Fruit fly (Drosophila melanogaster) whole organism, embryonic: ENCODE measurements around the gene Tbc1d22.

Experiments used
- B-H2 ChIP-seq: fragments of 200-800 bp; sonication (Bioruptor generic); optimal IDR thresholded peaks from 2 replicates; lab custom pipeline; 2018; ENCODE audit warnings: missing biosample characterization, mild to moderate bottlenecking, missing genetic modification characterization
- BtbVII ChIP-seq: fragments of 200-800 bp; sonication (Bioruptor generic); optimal IDR thresholded peaks from 3 replicates; lab custom pipeline; 2017; ENCODE audit warnings: missing biosample characterization, mild to moderate bottlenecking, missing genetic modification characterization
- CG10147 ChIP-seq: fragments of 200-800 bp; sonication (Bioruptor generic); optimal IDR thresholded peaks from 2 replicates; lab custom pipeline; 2019; ENCODE audit warnings: missing biosample characterization, mild to moderate bottlenecking, missing genetic modification characterization, moderate library complexity
- CG11456 ChIP-seq: fragments of 200-800 bp; sonication (Bioruptor generic); IDR thresholded peaks from 3 replicates; pipeline ENCODE4 v1.3.6; 2022; ENCODE audit warnings: missing biosample characterization, missing genetic modification characterization
- CG12299 ChIP-seq: fragments of 200-800 bp; sonication (Bioruptor generic); optimal IDR thresholded peaks from 2 replicates; lab custom pipeline; 2018; ENCODE audit warnings: missing biosample characterization, mild to moderate bottlenecking, missing genetic modification characterization
- CG12769 ChIP-seq: fragments of 200-800 bp; sonication (Bioruptor generic); optimal IDR thresholded peaks from 2 replicates; lab custom pipeline; 2019; ENCODE audit warnings: missing biosample characterization, mild to moderate bottlenecking, missing genetic modification characterization, moderate library complexity
- CG13123 ChIP-seq: fragments of 200-800 bp; sonication (Bioruptor generic); optimal IDR thresholded peaks from 2 replicates; lab custom pipeline; 2016; ENCODE audit warnings: missing biosample characterization, missing genetic modification characterization
- CG13424 ChIP-seq: fragments of 200-800 bp; sonication (Bioruptor generic); optimal IDR thresholded peaks from 2 replicates; lab custom pipeline; 2019; ENCODE audit warnings: missing biosample characterization, mild to moderate bottlenecking, missing genetic modification characterization, moderate library complexity
- CG14710 ChIP-seq: fragments of 200-800 bp; sonication (Bioruptor generic); optimal IDR thresholded peaks from 3 replicates; lab custom pipeline; 2019; ENCODE audit warnings: missing biosample characterization, mild to moderate bottlenecking, missing genetic modification characterization, moderate library complexity
- CG15514 ChIP-seq: fragments of 200-800 bp; sonication (Bioruptor generic); optimal IDR thresholded peaks from 3 replicates; lab custom pipeline; 2017; ENCODE audit warnings: missing biosample characterization, missing genetic modification characterization, mild to moderate bottlenecking, moderate library complexity, missing genetic modification reagents
- CG18262 ChIP-seq: fragments of 200-800 bp; optimal IDR thresholded peaks from 3 replicates; lab custom pipeline; 2019; ENCODE audit warnings: missing biosample characterization, mild to moderate bottlenecking, missing genetic modification characterization, moderate library complexity
- CG18476 ChIP-seq: fragments of 200-800 bp; sonication (Bioruptor generic); optimal IDR thresholded peaks from 2 replicates; lab custom pipeline; 2016; ENCODE audit warnings: missing biosample characterization, mild to moderate bottlenecking, missing genetic modification characterization
- CG18599 ChIP-seq: fragments of 200-800 bp; sonication (Bioruptor generic); optimal IDR thresholded peaks from 3 replicates; lab custom pipeline; 2017; ENCODE audit warnings: missing biosample characterization, missing genetic modification characterization, mild to moderate bottlenecking, moderate library complexity, missing genetic modification reagents
- CG2116 ChIP-seq: fragments of 200-800 bp; sonication (Bioruptor generic); optimal IDR thresholded peaks from 3 replicates; lab custom pipeline; 2018; ENCODE audit warnings: missing biosample characterization, mild to moderate bottlenecking, missing genetic modification characterization
- CG2129 ChIP-seq: fragments of 200-800 bp; sonication (Bioruptor generic); IDR thresholded peaks from 2 replicates; pipeline ENCODE4 v1.3.6; 2022; ENCODE audit warnings: missing biosample characterization, missing genetic modification characterization; ENCODE audit not compliant: partially characterized antibody
- CG2199 ChIP-seq: fragments of 200-800 bp; sonication (Bioruptor generic); IDR thresholded peaks from 3 replicates; pipeline ENCODE4 v1.3.6; 2022; ENCODE audit warnings: missing biosample characterization, missing genetic modification characterization
- CG4328 ChIP-seq: fragments of 200-800 bp; sonication (Bioruptor generic); optimal IDR thresholded peaks from 3 replicates; lab custom pipeline; 2017; ENCODE audit warnings: missing biosample characterization, missing genetic modification reagents, missing genetic modification characterization
- CG5245 ChIP-seq: fragments of 200-800 bp; sonication (Bioruptor generic); optimal IDR thresholded peaks from 3 replicates; lab custom pipeline; 2016; ENCODE audit warnings: missing biosample characterization, missing genetic modification characterization
- CG6813 ChIP-seq: fragments of 200-800 bp; sonication (Bioruptor generic); optimal IDR thresholded peaks from 2 replicates; lab custom pipeline; 2017; ENCODE audit warnings: missing biosample characterization, missing genetic modification characterization, mild to moderate bottlenecking, moderate library complexity, missing genetic modification reagents
- CG9609 ChIP-seq: fragments of 200-800 bp; sonication (Bioruptor generic); optimal IDR thresholded peaks from 3 replicates; lab custom pipeline; 2016; ENCODE audit warnings: missing biosample characterization, missing genetic modification characterization
- CTCF ChIP-seq: fragments of 200-800 bp; sonication (Bioruptor generic); optimal IDR thresholded peaks from 2 replicates; lab custom pipeline; 2017; ENCODE audit warnings: missing biosample characterization, mild to moderate bottlenecking, missing genetic modification characterization, moderate library complexity
- CoRest ChIP-seq: fragments of 200-800 bp; sonication (Bioruptor generic); optimal IDR thresholded peaks from 3 replicates; lab custom pipeline; 2018; ENCODE audit warnings: missing biosample characterization, mild to moderate bottlenecking, missing genetic modification characterization, moderate library complexity
- Dbx ChIP-seq: fragments of 200-800 bp; sonication (Bioruptor generic); IDR thresholded peaks from 3 replicates; pipeline ENCODE4 v1.3.6; 2022; ENCODE audit warnings: missing biosample characterization, missing genetic modification characterization
- ERR ChIP-seq: fragments of 200-800 bp; sonication (Bioruptor generic); optimal IDR thresholded peaks from 2 replicates; lab custom pipeline; 2016; ENCODE audit warnings: missing biosample characterization, missing genetic modification characterization
- Ets97D ChIP-seq: fragments of 200-800 bp; sonication (Bioruptor generic); optimal IDR thresholded peaks from 3 replicates; lab custom pipeline; 2016; ENCODE audit warnings: missing biosample characterization, missing genetic modification characterization
- Fer3 ChIP-seq: fragments of 200-800 bp; sonication (Bioruptor generic); optimal IDR thresholded peaks from 2 replicates; lab custom pipeline; 2018; ENCODE audit warnings: missing biosample characterization, mild to moderate bottlenecking, missing genetic modification characterization, moderate library complexity
- HLH54F ChIP-seq: fragments of 200-800 bp; sonication (Bioruptor generic); optimal IDR thresholded peaks from 3 replicates; lab custom pipeline; 2016; ENCODE audit warnings: missing biosample characterization, missing genetic modification characterization
- Lpt ChIP-seq: fragments of >200 bp; optimal IDR thresholded peaks from 2 replicates; lab custom pipeline; 2018; ENCODE audit warnings: missing biosample characterization, missing genetic modification characterization
- Optix ChIP-seq: fragments of 200-800 bp; sonication (Bioruptor generic); IDR thresholded peaks from 3 replicates; pipeline ENCODE4 v1.3.6; 2022; ENCODE audit warnings: missing biosample characterization, missing genetic modification characterization
- Sin3A ChIP-seq: fragments of >200 bp; optimal IDR thresholded peaks from 2 replicates; lab custom pipeline; 2018
- Sox102F ChIP-seq: fragments of 200-800 bp; sonication (Bioruptor generic); optimal IDR thresholded peaks from 2 replicates; lab custom pipeline; 2018; ENCODE audit warnings: missing biosample characterization, mild to moderate bottlenecking, missing genetic modification characterization, moderate library complexity
- Tbp ChIP-seq: fragments of >200 bp; optimal IDR thresholded peaks from 2 replicates; lab custom pipeline; 2018; ENCODE audit warnings: missing biosample characterization, missing genetic modification characterization
- abd-A ChIP-seq: fragments of 200-800 bp; sonication (Bioruptor generic); optimal IDR thresholded peaks from 3 replicates; lab custom pipeline; 2019; ENCODE audit warnings: missing biosample characterization, mild to moderate bottlenecking, missing genetic modification characterization, moderate library complexity
- ara ChIP-seq: fragments of 200-800 bp; sonication (Bioruptor generic); IDR thresholded peaks from 2 replicates; pipeline ENCODE4 v1.3.6; 2022; ENCODE audit warnings: missing biosample characterization, missing genetic modification characterization
- ems ChIP-seq: fragments of 200-800 bp; sonication (Bioruptor generic); optimal IDR thresholded peaks from 3 replicates; lab custom pipeline; 2016; ENCODE audit warnings: missing biosample characterization, missing genetic modification characterization
- en ChIP-seq: fragments of 200-800 bp; sonication (Bioruptor generic); optimal IDR thresholded peaks from 2 replicates; lab custom pipeline; 2016; ENCODE audit warnings: missing biosample characterization, missing genetic modification characterization
- fd3F ChIP-seq: fragments of 200-800 bp; sonication (Bioruptor generic); optimal IDR thresholded peaks from 2 replicates; lab custom pipeline; 2018; ENCODE audit warnings: missing biosample characterization, mild to moderate bottlenecking, missing genetic modification characterization, moderate library complexity
- grau ChIP-seq: fragments of 200-800 bp; optimal IDR thresholded peaks from 3 replicates; lab custom pipeline; 2019; ENCODE audit warnings: missing biosample characterization, mild to moderate bottlenecking, missing genetic modification characterization, moderate library complexity
- gsb-n ChIP-seq: fragments of 200-800 bp; sonication (Bioruptor generic); optimal IDR thresholded peaks from 3 replicates; lab custom pipeline; 2018; ENCODE audit warnings: missing biosample characterization, mild to moderate bottlenecking, missing genetic modification characterization
- gt ChIP-seq: fragments of 200-800 bp; sonication (Bioruptor generic); IDR thresholded peaks from 2 replicates; pipeline ENCODE4 v1.3.6; 2022; ENCODE audit warnings: missing biosample characterization, missing genetic modification characterization
- insv ChIP-seq, 2 experiments: fragments of 200-800 bp; sonication (Bioruptor generic); optimal IDR thresholded peaks; 3 replicates each; lab custom pipeline; 2016 to 2018; ENCODE audit warnings: missing biosample characterization in 2 of 2, missing genetic modification characterization in 2 of 2
- mld ChIP-seq: fragments of 200-800 bp; sonication (Bioruptor generic); IDR thresholded peaks from 3 replicates; pipeline ENCODE4 v1.3.6; 2022; ENCODE audit warnings: missing biosample characterization, missing genetic modification characterization; ENCODE audit not compliant: partially characterized antibody
- oc ChIP-seq: fragments of 200-800 bp; sonication (Bioruptor generic); optimal IDR thresholded peaks from 2 replicates; lab custom pipeline; 2018; ENCODE audit warnings: missing biosample characterization, mild to moderate bottlenecking, missing genetic modification characterization, moderate library complexity
- pan ChIP-seq, 4 experiments: fragments of >200 bp in 3 of 4; fragments of 200-800 bp in 1 of 4; sonication (Bioruptor generic) in 1 of 4; optimal IDR thresholded peaks in 3 of 4; IDR thresholded peaks in 1 of 4; 2 replicates each; pipeline versions ENCODE4 v1.3.6 to Lab custom; 2017 to 2022; ENCODE audit warnings: missing biosample characterization in 2 of 4, missing genetic modification characterization in 2 of 4, mixed read lengths in 1 of 4
- phol ChIP-seq: fragments of 200-800 bp; sonication (Bioruptor generic); optimal IDR thresholded peaks from 3 replicates; lab custom pipeline; 2018; ENCODE audit warnings: missing biosample characterization, mild to moderate bottlenecking, missing genetic modification characterization, moderate library complexity
- sd ChIP-seq: fragments of 200-800 bp; sonication (Bioruptor generic); optimal IDR thresholded peaks from 3 replicates; lab custom pipeline; 2018; ENCODE audit warnings: missing biosample characterization, mild to moderate bottlenecking, missing genetic modification characterization, moderate library complexity
- sens-2 ChIP-seq: fragments of 200-800 bp; sonication (Bioruptor generic); IDR thresholded peaks from 2 replicates; pipeline ENCODE4 v1.3.6; 2022; ENCODE audit warnings: missing biosample characterization, missing genetic modification characterization
- slbo ChIP-seq: fragments of 200-800 bp; sonication (Bioruptor generic); IDR thresholded peaks from 2 replicates; pipeline ENCODE4 v1.3.6; 2022; ENCODE audit warnings: missing biosample characterization, missing genetic modification characterization
- sr ChIP-seq: fragments of 200-800 bp; sonication (Bioruptor generic); IDR thresholded peaks from 3 replicates; pipeline ENCODE4 v1.3.6; 2022; ENCODE audit warnings: missing biosample characterization, missing genetic modification characterization
- tio ChIP-seq: fragments of 200-800 bp; sonication (Bioruptor generic); optimal IDR thresholded peaks from 2 replicates; lab custom pipeline; 2017; ENCODE audit warnings: missing biosample characterization, missing genetic modification characterization, inconsistent platforms
- wor ChIP-seq: fragments of 200-800 bp; sonication (Bioruptor generic); IDR thresholded peaks from 2 replicates; pipeline ENCODE4 v1.3.6; 2022; ENCODE audit warnings: missing biosample characterization, missing genetic modification characterization

Gene Tbc1d22

dm6 chr3R:21111046-21111480 lies 9.1 kb downstream of the Tbc1d22 start, which contains the start of gene Rab11 (continued):
- no peak for TF ChIP-seq Tbp (GFP tag; lab: Kevin White, UChicago)
- no peak for TF ChIP-seq CG13123 (GFP tag; lab: Kevin White, UChicago)
- peak in 1 of 2 experiments; percentile 31 for TF ChIP-seq insv (GFP tag; optimal IDR thresholded peaks at IDR 0.05; lab: Kevin White, UChicago)
- no peak for TF ChIP-seq Lpt (GFP tag; lab: Kevin White, UChicago)
- TF ChIP-seq grau (tag; lab: Kevin White, UChicago): peak; percentile 61
- peak; percentile 14 for TF ChIP-seq Ets97D (GFP tag; lab: Kevin White, UChicago)
- TF ChIP-seq HLH54F (GFP tag; lab: Kevin White, UChicago): peak; percentile 41
- no peak for TF ChIP-seq sr (GFP tag; lab: Robert Waterston, UW)
- no peak for TF ChIP-seq CTCF (GFP tag; lab: Kevin White, UChicago)
- TF ChIP-seq CG14710 (tag; lab: Kevin White, UChicago): peak; percentile 79
- peak; percentile 77 for TF ChIP-seq mld (GFP tag; lab: Robert Waterston, UW)
- 0 out of 3 replicates have a peak, but pooled peaks have one; percentile 45 for TF ChIP-seq CG11456 (GFP tag; lab: Robert Waterston, UW)
- TF ChIP-seq gsb-n: peak; percentile 15
- peak; percentile 54 for TF ChIP-seq CG18599
- peak; percentile 64 for TF ChIP-seq CG10147
- TF ChIP-seq CG6813 (GFP tag; lab: Kevin White, UChicago): no peak
- no peak for TF ChIP-seq CG9609
- TF ChIP-seq CG13424: peak; percentile 59
- TF ChIP-seq abd-A (tag; lab: Kevin White, UChicago): no peak
- TF ChIP-seq oc (tag; lab: Kevin White, UChicago): no peak
- peak; percentile 42 for TF ChIP-seq CG18476 (GFP tag; lab: Kevin White, UChicago)
- TF ChIP-seq ERR (GFP tag; lab: Kevin White, UChicago): peak; percentile 10
- TF ChIP-seq Dbx (GFP tag; lab: Robert Waterston, UW): peak; percentile 57; the same call in 2 of the 3 replicates
- no peak for TF ChIP-seq pan (optimal IDR thresholded peaks at IDR 0.05; lab: Kevin White, UChicago)
- TF ChIP-seq pan (GFP tag; optimal IDR thresholded peaks at IDR 0.05 in 1 of 2, IDR thresholded peaks at IDR 0.05 in 1 of 2): no peak
- peak; percentile 26 for TF ChIP-seq CG12299 (tag; lab: Kevin White, UChicago)
- no peak for TF ChIP-seq CG5245 (GFP tag; lab: Kevin White, UChicago)
- TF ChIP-seq B-H2 (GFP tag; lab: Kevin White, UChicago): peak; percentile 49
- TF ChIP-seq fd3F (GFP tag; lab: Kevin White, UChicago): peak; percentile 19
- TF ChIP-seq gt (GFP tag; lab: Robert Waterston, UW): no peak
- TF ChIP-seq tio (GFP tag; lab: Kevin White, UChicago): no peak
- TF ChIP-seq CG15514 (GFP tag; lab: Kevin White, UChicago): peak; percentile 58
- TF ChIP-seq CG12769 (tag; lab: Kevin White, UChicago): no peak
- peak; percentile 55 for TF ChIP-seq CG4328 (GFP tag; lab: Kevin White, UChicago)
- no peak for TF ChIP-seq BtbVII (GFP tag; lab: Kevin White, UChicago)
- TF ChIP-seq slbo (GFP tag; lab: Robert Waterston, UW): peak; percentile 78
- no peak for TF ChIP-seq sens-2 (GFP tag; lab: Robert Waterston, UW)
- TF ChIP-seq CG18262: peak; percentile 63
- peak; percentile 68 for TF ChIP-seq ems (GFP tag; lab: Kevin White, UChicago)
- TF ChIP-seq sd (tag; lab: Kevin White, UChicago): peak; percentile 21
- TF ChIP-seq Sin3A: peak; percentile 23
- TF ChIP-seq Optix (GFP tag; lab: Robert Waterston, UW): no peak
- peak; percentile 47 for TF ChIP-seq Sox102F (GFP tag; lab: Kevin White, UChicago)
- peak; percentile 77 for TF ChIP-seq CG2129 (GFP tag; lab: Robert Waterston, UW)
- TF ChIP-seq wor (GFP tag; lab: Robert Waterston, UW): no peak
- TF ChIP-seq CoRest: peak; percentile 77
- peak; percentile 88 for TF ChIP-seq phol (tag; lab: Kevin White, UChicago)
- no peak for TF ChIP-seq Fer3 (tag; lab: Kevin White, UChicago)
- no peak for TF ChIP-seq ara
- no peak for TF ChIP-seq CG2199
- no peak for TF ChIP-seq en (GFP tag; lab: Kevin White, UChicago)
- peak; percentile 92 for TF ChIP-seq CG2116 (GFP tag; lab: Kevin White, UChicago)
